Worm (Caenorhabditis elegans) whole organism, midembryonic: ENCODE results near the gene C09G9.8.

ENCODE experiments used
- T22C8.4 ChIP-seq: fragments of 200-800 bp; sonication (Bioruptor generic); IDR thresholded peaks from 2 replicates; pipeline ENCODE4 v1.3.6; 2022; ENCODE audit warnings: missing genetic modification characterization, missing compliant biosample characterization
- cog-1 ChIP-seq: sonication (generic microtip); optimal IDR thresholded peaks from 2 replicates; lab custom pipeline; 2016; ENCODE audit warnings: missing genetic modification characterization, missing compliant biosample characterization
- flt-1 ChIP-seq: fragments of 200-800 bp; sonication (Bioruptor generic); IDR thresholded peaks from 2 replicates; pipeline ENCODE4 v1.3.6; 2022; ENCODE audit warnings: missing genetic modification characterization, missing compliant biosample characterization
- klf-2 ChIP-seq: fragments of 200-800 bp; sonication (Bioruptor generic); conservative IDR thresholded peaks from 2 replicates; pipeline ENCODE4 v1.3.6; 2022; ENCODE audit warnings: missing genetic modification reagents, missing genetic modification characterization, missing compliant biosample characterization
- med-1 ChIP-seq: sonication (generic microtip); optimal IDR thresholded peaks from 2 replicates; lab custom pipeline; 2017; ENCODE audit warnings: missing genetic modification characterization, mild to moderate bottlenecking, missing compliant biosample characterization, antibody characterized with exemption, missing genetic modification reagents; ENCODE audit not compliant: insufficient read depth
- tab-1 ChIP-seq: fragments of 200-800 bp; sonication (Bioruptor generic); IDR thresholded peaks from 2 replicates; pipeline ENCODE4 v1.3.6; 2022; ENCODE audit warnings: missing genetic modification characterization, missing compliant biosample characterization
- ztf-23 ChIP-seq: fragments of 200-800 bp; sonication (Bioruptor generic); IDR thresholded peaks from 2 replicates; pipeline ENCODE4 v1.3.6; 2022; ENCODE audit warnings: missing genetic modification reagents, missing genetic modification characterization, missing compliant biosample characterization
- ztf-29 ChIP-seq: fragments of 200-800 bp; sonication (Bioruptor generic); IDR thresholded peaks from 2 replicates; pipeline ENCODE4 v1.3.6; 2022; ENCODE audit warnings: missing genetic modification reagents, missing genetic modification characterization, missing compliant biosample characterization

DNA sequence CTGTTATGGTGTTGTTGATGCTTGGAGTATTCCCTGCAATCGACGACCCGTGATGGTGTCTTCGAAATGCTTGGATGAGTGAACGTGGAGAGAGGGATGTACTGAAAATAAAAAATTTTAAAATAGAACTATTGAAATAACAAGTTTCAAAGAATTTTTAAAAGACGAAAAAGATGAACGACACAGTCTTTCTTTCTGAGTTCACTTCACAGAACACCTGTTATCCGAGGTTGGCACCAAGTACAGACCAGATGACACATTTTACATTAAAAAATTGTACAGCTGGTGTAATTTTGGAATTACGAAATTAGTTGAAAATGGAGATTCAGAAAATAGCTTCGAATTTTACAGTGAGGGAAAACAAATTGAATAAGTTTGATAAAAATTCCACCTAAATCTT lies 37.5 kb downstream of the C09G9.8 start, which contains the start of gene rap-1:
- TF ChIP-seq ztf-29 (no peak), med-1 (GFP tag; lab: Kevin White, UChicago) (no peak), ztf-23 (no peak), klf-2 (GFP tag; lab: Robert Waterston, UW) (no peak), cog-1 (tag; lab: Kevin White, UChicago) (no peak), flt-1 (GFP tag; lab: Robert Waterston, UW) (no peak), tab-1 (GFP tag; lab: Robert Waterston, UW) (no peak), T22C8.4 (GFP tag; lab: Robert Waterston, UW) (no peak)
